2 fruit fly cellular contexts compared by ENCODE assay signal in the genomic region with DNA sequence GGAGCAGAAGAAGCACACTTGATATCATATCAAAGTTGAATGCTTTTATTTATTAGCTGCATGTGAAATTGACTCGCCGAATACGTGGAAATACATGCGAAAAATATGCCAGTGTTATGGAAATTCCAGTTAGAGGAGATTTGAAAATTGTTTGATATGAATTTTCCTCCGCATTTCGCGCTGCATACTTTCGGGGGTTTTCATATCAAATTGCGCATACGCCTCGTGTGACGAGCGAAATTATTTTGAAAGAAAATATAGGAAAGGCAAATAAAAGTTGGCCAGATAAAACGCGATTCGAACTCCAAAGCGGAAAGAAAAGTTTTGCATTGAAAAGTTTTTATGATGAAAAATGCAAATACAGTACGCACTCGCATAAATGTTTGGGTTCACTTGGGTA.
TF ChIP-seq lines count a peak whose summit lies in the region.

No protein-coding gene starts in this region.

- TF ChIP-seq CTCF in whole organism, embryonic (GFP tag; optimal IDR thresholded peaks at IDR 0.05; lab: Kevin White, UChicago): no peak

TF ChIP-seq in whole organism, embryonic, 481 proteins besides CTCF, POLR2A, EP300 and RAD21:
- TF ChIP-seq CG7372 (GFP tag; IDR thresholded peaks at IDR 0.05; lab: Robert Waterston, UW) (peak; percentile 94), eve (GFP tag; optimal IDR thresholded peaks at IDR 0.05; lab: Kevin White, UChicago) (peak in 1 of 2 experiments; percentile 3), sens (GFP tag; lab: Kevin White, UChicago) (peak; percentile 5), CG11247 (GFP tag; IDR thresholded peaks at IDR 0.05; lab: Robert Waterston, UW) (no peak)

TF ChIP-seq in whole organism, pupa, 21 proteins besides CTCF, POLR2A, EP300 and RAD21:
- TF ChIP-seq rn (GFP tag; IDR thresholded peaks at IDR 0.05; lab: Robert Waterston, UW) (no peak), CG4496 (GFP tag; IDR thresholded peaks at IDR 0.05; lab: Robert Waterston, UW) (0 out of 3 replicates have a peak, but pooled peaks have one; percentile 35)
